Worm (Caenorhabditis elegans): Measurements from ENCODE around the gene H38K22.7.

Gene H38K22.7

ce11 chrIII:4323120-4323519 is 1.6 kb downstream of the H38K22.7 start (continued):
- TF ChIP-seq ztf-11 (tag; optimal IDR thresholded peaks at IDR 0.05), result no peak
- no peak for TF ChIP-seq nhr-90 (tag; optimal IDR thresholded peaks at IDR 0.05; ENCODE audit: poor library complexity)
- no peak for TF ChIP-seq lir-3 (tag; optimal IDR thresholded peaks at IDR 0.05; ENCODE audit: poor library complexity)
- no peak for TF ChIP-seq lin-13 (GFP tag; optimal IDR thresholded peaks at IDR 0.05)
- TF ChIP-seq fkh-8 (tag; optimal IDR thresholded peaks at IDR 0.05), result peak; percentile 36
- TF ChIP-seq ets-5 (GFP tag; IDR thresholded peaks at IDR 0.05), result no peak
- no peak for TF ChIP-seq ces-1 (GFP tag; optimal IDR thresholded peaks at IDR 0.05)
- TF ChIP-seq pax-3 (tag; optimal IDR thresholded peaks at IDR 0.05), result no peak
- TF ChIP-seq nhr-77 (tag; optimal IDR thresholded peaks at IDR 0.05), result no peak

ce11 chrIII:4323859-4324258 is 2.4 kb downstream of the H38K22.7 start, which contains the start of gene H38K22.9:
H38K22.9 (plus strand) TSS chrIII:4324159.
- TF ChIP-seq nhr-85 (tag), result peak; percentile 25
- no peak for TF ChIP-seq efl-1 (optimal IDR thresholded peaks at IDR 0.05)
- TF ChIP-seq efl-1 (GFP tag; optimal IDR thresholded peaks at IDR 0.05 in 1 of 2), result peak in 1 of 2 experiments; percentile 63
- no peak for TF ChIP-seq ces-1 (GFP tag; optimal IDR thresholded peaks at IDR 0.05)

ce11 chrIII:4328208-4328987 is 6.9 kb downstream of the H38K22.7 start:
- TF ChIP-seq lin-14 (GFP tag; optimal IDR thresholded peaks at IDR 0.05) (peak; percentile 50), swsn-7 (tag; optimal IDR thresholded peaks at IDR 0.05) (no peak), blmp-1 (tag; optimal IDR thresholded peaks at IDR 0.05) (peak; percentile 75), nhr-85 (tag) (peak; percentile 25), irx-1 (tag; optimal IDR thresholded peaks at IDR 0.05) (no peak), lsy-2 (tag; optimal IDR thresholded peaks at IDR 0.05) (no peak), pax-3 (tag; optimal IDR thresholded peaks at IDR 0.05) (no peak), sup-37 (GFP tag; optimal IDR thresholded peaks at IDR 0.05) (no peak), grh-1 (GFP tag; IDR thresholded peaks at IDR 0.05) (no peak), aha-1 (tag; optimal IDR thresholded peaks at IDR 0.05) (no peak), elt-3 (tag; optimal IDR thresholded peaks at IDR 0.05) (peak in 5 of 6 experiments; percentile 56 to 89 (median 65)), efl-3 (GFP tag; optimal IDR thresholded peaks at IDR 0.05) (no peak), dpl-1 (GFP tag; optimal IDR thresholded peaks at IDR 0.05) (no peak), nhr-20 (tag; optimal IDR thresholded peaks at IDR 0.05) (peak; percentile 4), aly-2 (tag; optimal IDR thresholded peaks at IDR 0.05) (no peak), nhr-28 (tag; optimal IDR thresholded peaks at IDR 0.05) (no peak), jun-1 (tag; optimal IDR thresholded peaks at IDR 0.05) (no peak), fkh-8 (tag; optimal IDR thresholded peaks at IDR 0.05) (no peak), nhr-19 (GFP tag; conservative IDR thresholded peaks at IDR 0.05) (no peak), snu-23 (GFP tag; optimal IDR thresholded peaks at IDR 0.05) (peak; percentile 41), ets-5 (GFP tag; IDR thresholded peaks at IDR 0.05) (no peak), skn-1 (tag; optimal IDR thresholded peaks at IDR 0.05) (no peak)

ce11 chrIII:4330984-4331383 is 9.5 kb downstream of the H38K22.7 start, which contains the start of gene gly-6:
gly-6 (minus strand) TSS chrIII:4331228.
- TF ChIP-seq lin-35 (GFP tag; optimal IDR thresholded peaks at IDR 0.05) (peak in 1 of 2 experiments; percentile 4), alr-1 (tag; optimal IDR thresholded peaks at IDR 0.05; ENCODE audit: borderline replicate concordance) (no peak), elt-2 (tag; optimal IDR thresholded peaks at IDR 0.05) (no peak), dsc-1 (tag; optimal IDR thresholded peaks at IDR 0.05) (no peak), ztf-4 (tag; optimal IDR thresholded peaks at IDR 0.05) (no peak), unc-130 (tag; optimal IDR thresholded peaks at IDR 0.05) (no peak), aly-2 (tag; optimal IDR thresholded peaks at IDR 0.05) (no peak), unc-30 (tag; optimal IDR thresholded peaks at IDR 0.05) (no peak), snpc-4 (tag; optimal IDR thresholded peaks at IDR 0.05) (no peak), lir-3 (tag; optimal IDR thresholded peaks at IDR 0.05; ENCODE audit: poor library complexity) (no peak), aha-1 (tag; optimal IDR thresholded peaks at IDR 0.05) (no peak), lsy-2 (tag; optimal IDR thresholded peaks at IDR 0.05) (peak in 1 of 2 experiments; percentile 24), irx-1 (tag; optimal IDR thresholded peaks at IDR 0.05) (no peak), nhr-85 (tag) (peak; percentile 82), blmp-1 (tag; optimal IDR thresholded peaks at IDR 0.05) (peak; percentile 90), egl-27 (tag; optimal IDR thresholded peaks at IDR 0.05) (no peak), fkh-8 (tag; optimal IDR thresholded peaks at IDR 0.05) (no peak), fkh-4 (tag; optimal IDR thresholded peaks at IDR 0.05; ENCODE audit: borderline replicate concordance) (no peak), mep-1 (tag; optimal IDR thresholded peaks at IDR 0.05) (peak; percentile 66), lin-14 (GFP tag; optimal IDR thresholded peaks at IDR 0.05) (peak; percentile 63), unc-98 (GFP tag; IDR thresholded peaks at IDR 0.05) (no peak), snu-23 (GFP tag; optimal IDR thresholded peaks at IDR 0.05) (peak; percentile 27), nhr-77 (tag; optimal IDR thresholded peaks at IDR 0.05) (no peak), elt-3 (tag; optimal IDR thresholded peaks at IDR 0.05) (peak in 1 of 6 experiments; percentile 26), nhr-12 (tag; optimal IDR thresholded peaks at IDR 0.05) (no peak), zip-4 (GFP tag; optimal IDR thresholded peaks at IDR 0.05) (no peak)
